Worm (Caenorhabditis elegans) whole organism, L2 larva: Measurements from ENCODE around the gene nhr-143.

ENCODE experiments used
- C34F6.9 ChIP-seq: fragments of 150-350 bp; optimal IDR thresholded peaks from 2 replicates; lab custom pipeline; 2014; ENCODE audit warnings: missing biosample characterization, missing genetic modification characterization
- F13H6.1 ChIP-seq: sonication (generic microtip); optimal IDR thresholded peaks from 2 replicates; lab custom pipeline; 2016; ENCODE audit warnings: missing genetic modification characterization, missing compliant biosample characterization
- R02D3.7 ChIP-seq: fragments of 150-350 bp; optimal IDR thresholded peaks from 2 replicates; lab custom pipeline; 2014; ENCODE audit warnings: missing biosample characterization, missing genetic modification characterization
- Y55F3AM.14 ChIP-seq: fragments of 200-800 bp; sonication (Bioruptor generic); optimal IDR thresholded peaks from 2 replicates; lab custom pipeline; 2018; ENCODE audit warnings: mild to moderate bottlenecking, missing genetic modification characterization, missing compliant biosample characterization
- ZK546.5 ChIP-seq: sonication (generic microtip); optimal IDR thresholded peaks from 2 replicates; lab custom pipeline; 2017; ENCODE audit warnings: missing biosample characterization, missing genetic modification characterization
- alr-1 ChIP-seq: fragments of 150-350 bp; optimal IDR thresholded peaks from 2 replicates; lab custom pipeline; 2014; ENCODE audit warnings: missing biosample characterization, missing genetic modification characterization
- aly-2 ChIP-seq: fragments of 150-350 bp; optimal IDR thresholded peaks from 2 replicates; lab custom pipeline; 2014; ENCODE audit warnings: missing biosample characterization, missing genetic modification characterization
- ama-1 ChIP-seq: fragments of 150-350 bp; optimal IDR thresholded peaks from 2 replicates; lab custom pipeline; 2018; ENCODE audit warnings: inconsistent platforms
- blmp-1 ChIP-seq: sonication (generic microtip); optimal IDR thresholded peaks from 2 replicates; lab custom pipeline; 2017; ENCODE audit warnings: missing genetic modification characterization, mild to moderate bottlenecking, missing compliant biosample characterization, antibody characterized with exemption, moderate library complexity; ENCODE audit not compliant: insufficient read depth
- ceh-16 ChIP-seq: fragments of 150-350 bp; optimal IDR thresholded peaks from 2 replicates; lab custom pipeline; 2014; ENCODE audit warnings: missing biosample characterization, missing genetic modification characterization
- ceh-82 ChIP-seq: fragments of 150-350 bp; optimal IDR thresholded peaks from 2 replicates; lab custom pipeline; 2014; ENCODE audit warnings: missing biosample characterization, missing genetic modification characterization
- crh-2 ChIP-seq: sonication (generic microtip); optimal IDR thresholded peaks from 2 replicates; lab custom pipeline; 2017; ENCODE audit warnings: missing biosample characterization, missing genetic modification characterization
- elt-3 ChIP-seq: sonication (generic microtip); optimal IDR thresholded peaks from 2 replicates; lab custom pipeline; 2017; ENCODE audit warnings: missing biosample characterization, missing genetic modification characterization
- fos-1 ChIP-seq: fragments of 150-350 bp; optimal IDR thresholded peaks from 2 replicates; lab custom pipeline; 2014; ENCODE audit warnings: missing biosample characterization, missing genetic modification characterization
- gmeb-1 ChIP-seq: fragments of 150-350 bp; optimal IDR thresholded peaks from 2 replicates; lab custom pipeline; 2014; ENCODE audit warnings: missing biosample characterization, missing genetic modification characterization
- lin-11 ChIP-seq: fragments of 150-350 bp; sonication (generic microtip); optimal IDR thresholded peaks from 2 replicates; lab custom pipeline; 2014; ENCODE audit warnings: missing biosample characterization, missing genetic modification characterization, inconsistent platforms, mixed read lengths
- lin-13 ChIP-seq: fragments of 150-350 bp; optimal IDR thresholded peaks from 2 replicates; lab custom pipeline; 2014; ENCODE audit warnings: missing biosample characterization, missing genetic modification reagents, missing genetic modification characterization
- lin-39 ChIP-seq: fragments of 150-350 bp; optimal IDR thresholded peaks from 2 replicates; lab custom pipeline; 2014; ENCODE audit warnings: missing biosample characterization, missing genetic modification reagents, missing genetic modification characterization
- lsy-2 ChIP-seq, 2 experiments: fragments of 150-350 bp in 1 of 2; sonication (generic microtip) in 1 of 2; optimal IDR thresholded peaks; 2 replicates each; lab custom pipeline; 2014 to 2017; ENCODE audit warnings: missing biosample characterization in 2 of 2, missing genetic modification characterization in 2 of 2
- mab-5 ChIP-seq: fragments of 150-350 bp; optimal IDR thresholded peaks from 2 replicates; lab custom pipeline; 2014; ENCODE audit warnings: missing biosample characterization, missing genetic modification characterization
- mdl-1 ChIP-seq, 2 experiments: fragments of 150-350 bp in 1 of 2; sonication (generic microtip) in 1 of 2; optimal IDR thresholded peaks; 2 replicates each; lab custom pipeline; 2017; ENCODE audit warnings: missing biosample characterization in 2 of 2, missing genetic modification characterization in 2 of 2
- nhr-10 ChIP-seq: sonication (generic microtip); optimal IDR thresholded peaks from 2 replicates; lab custom pipeline; 2017; ENCODE audit warnings: missing biosample characterization, missing genetic modification characterization
- nhr-11 ChIP-seq: fragments of 150-350 bp; optimal IDR thresholded peaks from 2 replicates; lab custom pipeline; 2014; ENCODE audit warnings: missing biosample characterization, missing genetic modification characterization
- nhr-12 ChIP-seq: fragments of 150-350 bp; optimal IDR thresholded peaks from 2 replicates; lab custom pipeline; 2014; ENCODE audit warnings: missing biosample characterization, missing genetic modification characterization
- nhr-129 ChIP-seq: fragments of 150-350 bp; optimal IDR thresholded peaks from 2 replicates; lab custom pipeline; 2014; ENCODE audit warnings: missing biosample characterization, missing genetic modification characterization
- nhr-21 ChIP-seq: fragments of 150-350 bp; optimal IDR thresholded peaks from 2 replicates; lab custom pipeline; 2014; ENCODE audit warnings: missing biosample characterization, missing genetic modification characterization
- nhr-237 ChIP-seq: fragments of 150-350 bp; optimal IDR thresholded peaks from 2 replicates; lab custom pipeline; 2014; ENCODE audit warnings: missing biosample characterization, missing genetic modification characterization
- nhr-25 ChIP-seq: fragments of 150-350 bp; sonication (generic microtip); optimal IDR thresholded peaks from 3 replicates; lab custom pipeline; 2014; ENCODE audit warnings: missing biosample characterization, missing genetic modification characterization
- nhr-6 ChIP-seq: fragments of 150-350 bp; optimal IDR thresholded peaks from 2 replicates; lab custom pipeline; 2014; ENCODE audit warnings: missing biosample characterization, missing genetic modification characterization
- nhr-77 ChIP-seq: fragments of 150-350 bp; optimal IDR thresholded peaks from 2 replicates; lab custom pipeline; 2014; ENCODE audit warnings: missing biosample characterization, missing genetic modification characterization
- peb-1 ChIP-seq: fragments of 150-350 bp; optimal IDR thresholded peaks from 2 replicates; lab custom pipeline; 2014; ENCODE audit warnings: missing biosample characterization, missing genetic modification characterization
- sem-4 ChIP-seq: fragments of 150-350 bp; optimal IDR thresholded peaks from 2 replicates; lab custom pipeline; 2014; ENCODE audit warnings: missing biosample characterization, missing genetic modification reagents, missing genetic modification characterization
- skn-1 ChIP-seq: sonication (generic microtip); optimal IDR thresholded peaks from 2 replicates; lab custom pipeline; 2017; ENCODE audit warnings: missing biosample characterization, missing genetic modification characterization
- sma-3 ChIP-seq: sonication (generic microtip); optimal IDR thresholded peaks from 2 replicates; lab custom pipeline; 2016; ENCODE audit warnings: missing genetic modification reagents, missing genetic modification characterization, missing compliant biosample characterization
- sma-9 ChIP-seq, 2 experiments: fragments of 150-350 bp in 1 of 2; sonication (generic microtip) in 1 of 2; optimal IDR thresholded peaks; 2 replicates each; lab custom pipeline; 2014 to 2016; ENCODE audit warnings: missing genetic modification characterization in 2 of 2, mild to moderate bottlenecking in 1 of 2, missing biosample characterization in 1 of 2, missing compliant biosample characterization in 1 of 2, missing genetic modification reagents in 1 of 2, moderate library complexity in 1 of 2
- snpc-4 ChIP-seq: fragments of 150-350 bp; optimal IDR thresholded peaks from 2 replicates; lab custom pipeline; 2014; ENCODE audit warnings: missing biosample characterization, missing genetic modification characterization
- unc-39 ChIP-seq: fragments of 150-350 bp; optimal IDR thresholded peaks from 2 replicates; lab custom pipeline; 2014; ENCODE audit warnings: missing biosample characterization, missing genetic modification characterization
- unc-55 ChIP-seq: fragments of 150-350 bp; sonication (generic microtip); optimal IDR thresholded peaks from 3 replicates; lab custom pipeline; 2014; ENCODE audit warnings: missing biosample characterization, missing genetic modification reagents, missing genetic modification characterization
- unc-62 ChIP-seq: fragments of 150-350 bp; optimal IDR thresholded peaks from 2 replicates; lab custom pipeline; 2014; ENCODE audit warnings: missing biosample characterization, missing genetic modification reagents, missing genetic modification characterization
- zag-1 ChIP-seq: fragments of 150-350 bp; optimal IDR thresholded peaks from 2 replicates; lab custom pipeline; 2014; ENCODE audit warnings: missing biosample characterization, missing genetic modification characterization
- ztf-1 ChIP-seq: fragments of 200-800 bp; sonication (Bioruptor generic); conservative IDR thresholded peaks from 2 replicates; pipeline ENCODE4 v1.3.6; 2022; ENCODE audit warnings: missing genetic modification characterization, missing compliant biosample characterization
- ztf-11 ChIP-seq: sonication (generic microtip); optimal IDR thresholded peaks from 2 replicates; lab custom pipeline; 2017; ENCODE audit warnings: missing biosample characterization, missing genetic modification characterization
- ztf-4 ChIP-seq: fragments of 150-350 bp; optimal IDR thresholded peaks from 2 replicates; lab custom pipeline; 2014; ENCODE audit warnings: missing biosample characterization, missing genetic modification characterization

The nhr-143 gene

ce11 chrV:8938445-8938844 lies 36.3 kb downstream of the nhr-143 start:
- TF ChIP-seq lin-11 (tag; lab: Kevin White, UChicago) (no peak), ama-1 (peak; percentile 11), nhr-10 (tag; lab: Kevin White, UChicago) (no peak)

ce11 chrV:8937476-8938249 lies 37.1 kb downstream of the nhr-143 start:
- TF ChIP-seq blmp-1 (tag; lab: Kevin White, UChicago): no peak
- TF ChIP-seq ama-1: peak; percentile 75
- no peak for TF ChIP-seq ceh-16 (tag; lab: Kevin White, UChicago)

DNA sequence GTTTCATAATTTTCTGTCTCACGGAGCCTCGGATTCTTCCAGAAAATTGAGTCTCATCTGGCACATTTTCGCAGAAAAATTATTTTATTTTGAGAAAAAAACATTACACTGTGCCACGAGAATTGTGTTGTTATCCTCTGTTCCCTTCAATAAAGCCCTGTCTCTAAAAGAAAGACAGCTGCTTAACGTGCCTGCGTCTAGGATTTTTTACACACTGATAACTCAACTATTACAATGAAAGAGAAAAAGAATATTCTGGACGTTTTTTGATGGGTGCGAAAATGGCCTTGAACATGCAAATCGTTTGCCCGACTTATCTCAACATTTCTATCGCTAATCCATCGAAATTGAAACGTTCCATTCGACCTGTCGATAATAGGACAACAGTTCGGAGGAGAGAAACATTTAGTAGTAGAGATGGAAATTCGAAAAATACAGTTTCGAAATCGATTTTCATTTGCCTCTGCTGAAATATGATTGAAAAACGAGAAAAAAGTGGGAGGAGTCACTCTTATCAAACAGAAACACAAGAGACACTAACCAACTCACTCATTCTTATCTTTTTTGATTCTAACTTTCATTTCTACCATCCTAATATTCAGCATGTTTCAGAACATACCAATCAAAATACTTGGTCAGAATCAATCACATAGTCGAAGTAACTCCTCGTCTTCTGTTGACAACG lies 37.8 kb downstream of the nhr-143 start:
- TF ChIP-seq ceh-16 (tag; lab: Kevin White, UChicago) (peak; percentile 48), zag-1 (tag; lab: Kevin White, UChicago) (no peak), lsy-2 (tag; optimal IDR thresholded peaks at IDR 0.05; lab: Kevin White, UChicago) (peak in 1 of 2 experiments; percentile 10), ama-1 (no peak), ZK546.5 (tag; lab: Kevin White, UChicago) (no peak), F13H6.1 (peak; percentile 5), peb-1 (tag; lab: Kevin White, UChicago) (no peak), nhr-129 (tag; lab: Kevin White, UChicago) (peak; percentile 12), fos-1 (tag; lab: Kevin White, UChicago) (peak; percentile 62), alr-1 (no peak), lin-39 (tag; lab: Kevin White, UChicago) (no peak), gmeb-1 (tag; lab: Kevin White, UChicago) (no peak), C34F6.9 (peak; percentile 47), crh-2 (no peak), Y55F3AM.14 (no peak), unc-39 (tag; lab: Kevin White, UChicago) (no peak), nhr-6 (tag; lab: Kevin White, UChicago) (peak; percentile 34)

ce11 chrV:8936184-8936589 lies 38.6 kb downstream of the nhr-143 start, which contains the start of gene unc-23:
TSS of gene unc-23 (plus strand) at chrV:8936359.
- TF ChIP-seq nhr-11 (no peak), nhr-12 (tag; lab: Kevin White, UChicago) (no peak), sma-3 (GFP tag; lab: Kevin White, UChicago) (peak; percentile 97), lsy-2 (tag; optimal IDR thresholded peaks at IDR 0.05; lab: Kevin White, UChicago) (peak; percentile 60 to 73), ztf-4 (peak; percentile 65), nhr-25 (tag; lab: Kevin White, UChicago) (peak; percentile 86), sma-9 (GFP tag; optimal IDR thresholded peaks at IDR 0.05; lab: Kevin White, UChicago) (peak; percentile 89), sma-9 (tag; optimal IDR thresholded peaks at IDR 0.05; lab: Kevin White, UChicago) (no peak), nhr-77 (tag; lab: Kevin White, UChicago) (peak; percentile 56), F13H6.1 (peak; percentile 94), nhr-6 (tag; lab: Kevin White, UChicago) (peak; percentile 72), alr-1 (no peak), gmeb-1 (tag; lab: Kevin White, UChicago) (peak; percentile 76), crh-2 (peak; percentile 82), unc-62 (no peak), ama-1 (no peak), zag-1 (tag; lab: Kevin White, UChicago) (no peak), skn-1 (tag; lab: Kevin White, UChicago) (no peak), lin-39 (tag; lab: Kevin White, UChicago) (no peak), ceh-82 (tag; lab: Kevin White, UChicago) (no peak), unc-55 (GFP tag; lab: Kevin White, UChicago) (no peak), ztf-1 (no peak), fos-1 (tag; lab: Kevin White, UChicago) (peak; percentile 89), lin-13 (GFP tag; lab: Kevin White, UChicago) (peak; percentile 50), peb-1 (tag; lab: Kevin White, UChicago) (no peak), unc-39 (tag; lab: Kevin White, UChicago) (no peak), ztf-11 (no peak), R02D3.7 (tag; lab: Kevin White, UChicago) (no peak), sem-4 (tag; lab: Kevin White, UChicago) (peak; percentile 95), aly-2 (no peak), snpc-4 (tag; lab: Kevin White, UChicago) (no peak), mdl-1 (tag; optimal IDR thresholded peaks at IDR 0.05; lab: Kevin White, UChicago) (no peak), mab-5 (tag; lab: Kevin White, UChicago) (no peak), nhr-129 (tag; lab: Kevin White, UChicago) (peak; percentile 80), lin-11 (tag; lab: Kevin White, UChicago) (peak; percentile 37), blmp-1 (tag; lab: Kevin White, UChicago) (peak; percentile 91), nhr-21 (tag; lab: Kevin White, UChicago) (peak; percentile 77), nhr-237 (tag; lab: Kevin White, UChicago) (no peak), elt-3 (tag; lab: Kevin White, UChicago) (no peak)
